Worm (Caenorhabditis elegans): ENCODE results near the gene decr-1.3.

DNA sequence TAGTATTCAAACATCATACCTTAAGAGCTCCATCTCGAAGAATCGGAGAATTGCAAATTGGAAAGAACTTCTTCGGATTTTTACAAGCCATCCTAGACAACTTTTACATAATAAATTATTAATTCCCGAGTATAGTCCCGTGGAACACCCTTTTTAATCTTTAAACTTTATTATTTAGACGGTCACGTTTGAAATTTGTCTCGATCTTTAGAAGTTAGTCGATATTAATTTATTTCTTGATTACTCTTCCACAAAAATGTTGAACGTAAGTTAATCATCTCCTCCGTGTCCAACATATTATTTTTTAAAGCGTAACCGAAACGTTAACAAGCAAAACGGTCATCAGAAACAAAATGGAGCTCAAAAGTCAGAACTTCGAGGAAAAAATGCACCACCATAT, at the start of gene decr-1.3, which contains the start of gene T05C12.1:
- TF ChIP-seq ZK546.5 (tag; optimal IDR thresholded peaks at IDR 0.05) = no peak
- TF ChIP-seq lsy-2 (tag; optimal IDR thresholded peaks at IDR 0.05) = no peak
- no peak for TF ChIP-seq skn-1 (tag; optimal IDR thresholded peaks at IDR 0.05)
- no peak for TF ChIP-seq lin-13 (GFP tag; optimal IDR thresholded peaks at IDR 0.05)
- no peak for TF ChIP-seq nhr-237 (tag; optimal IDR thresholded peaks at IDR 0.05)
- no peak for TF ChIP-seq zag-1 (tag; optimal IDR thresholded peaks at IDR 0.05)
- no peak for TF ChIP-seq fos-1 (tag; optimal IDR thresholded peaks at IDR 0.05)
- no peak for TF ChIP-seq alr-1 (tag; optimal IDR thresholded peaks at IDR 0.05)
- no peak for TF ChIP-seq unc-62 (GFP tag; optimal IDR thresholded peaks at IDR 0.05)
